Fruit fly (Drosophila melanogaster): Measurements from ENCODE around the gene ppk19.

ppk19 gene

dm6 chr3R:29716782-29717317 lies 44.6 kb downstream of the ppk19 start, which contains the start of gene Obp99b (continued):
- no peak for TF ChIP-seq ab (GFP tag; optimal IDR thresholded peaks at IDR 0.05)
- no peak for TF ChIP-seq unc-4 (GFP tag; IDR thresholded peaks at IDR 0.05; ENCODE audit: partially characterized antibody)
- peak; percentile 68 for TF ChIP-seq eyg (GFP tag; optimal IDR thresholded peaks at IDR 0.05)
- TF ChIP-seq lbe (GFP tag; optimal IDR thresholded peaks at IDR 0.05): no peak
- TF ChIP-seq CG12071 (GFP tag; optimal IDR thresholded peaks at IDR 0.05): peak; percentile 91
- TF ChIP-seq nau (GFP tag; optimal IDR thresholded peaks at IDR 0.05): peak; percentile 70
- TF ChIP-seq pum (GFP tag; optimal IDR thresholded peaks at IDR 0.05): peak; percentile 68
- TF ChIP-seq CG8944 (GFP tag; optimal IDR thresholded peaks at IDR 0.05): peak; percentile 74
- TF ChIP-seq CG4360 (GFP tag; IDR thresholded peaks at IDR 0.05): no peak
- TF ChIP-seq tx (GFP tag; optimal IDR thresholded peaks at IDR 0.05): peak; percentile 58
- TF ChIP-seq Tbp (GFP tag; optimal IDR thresholded peaks at IDR 0.05): no peak
- no peak for TF ChIP-seq sug (tag; optimal IDR thresholded peaks at IDR 0.05)
- no peak for TF ChIP-seq kay (GFP tag; optimal IDR thresholded peaks at IDR 0.05)
- TF ChIP-seq wek (GFP tag; optimal IDR thresholded peaks at IDR 0.05): peak; percentile 86
- TF ChIP-seq twi (tag; optimal IDR thresholded peaks at IDR 0.05): peak; percentile 53
- peak in 1 of 2 experiments; percentile 17 for TF ChIP-seq crp (GFP tag; optimal IDR thresholded peaks at IDR 0.05)
- TF ChIP-seq z (GFP tag; IDR thresholded peaks at IDR 0.05): no peak
- peak; percentile 74 for TF ChIP-seq CrebB (tag; optimal IDR thresholded peaks at IDR 0.05)
- TF ChIP-seq Dip3 (GFP tag; optimal IDR thresholded peaks at IDR 0.05): peak; percentile 3
- peak; percentile 56 for TF ChIP-seq org-1 (GFP tag; optimal IDR thresholded peaks at IDR 0.05)
- TF ChIP-seq CG5180 (GFP tag; optimal IDR thresholded peaks at IDR 0.05): peak; percentile 62
- TF ChIP-seq ttk (GFP tag; IDR thresholded peaks at IDR 0.05): peak; percentile 64
- peak; percentile 61 for TF ChIP-seq CG32772 (GFP tag; IDR thresholded peaks at IDR 0.05)
- no peak for TF ChIP-seq yki (optimal IDR thresholded peaks at IDR 0.05)
- peak; percentile 44 for TF ChIP-seq CG18599 (GFP tag; optimal IDR thresholded peaks at IDR 0.05)
- peak; percentile 77 for TF ChIP-seq H2.0 (GFP tag; IDR thresholded peaks at IDR 0.05)
- TF ChIP-seq btn (GFP tag; optimal IDR thresholded peaks at IDR 0.05): peak; percentile 83
- no peak for TF ChIP-seq psq (GFP tag; optimal IDR thresholded peaks at IDR 0.05)
- TF ChIP-seq Hr39 (optimal IDR thresholded peaks at IDR 0.05): no peak
- TF ChIP-seq CG15479 (GFP tag; optimal IDR thresholded peaks at IDR 0.05): no peak
- peak; percentile 83 for TF ChIP-seq CG8359 (GFP tag; optimal IDR thresholded peaks at IDR 0.05; ENCODE audit: borderline replicate concordance)
- no peak for TF ChIP-seq exex (tag; optimal IDR thresholded peaks at IDR 0.05)
- peak; percentile 76 for TF ChIP-seq CG9609 (GFP tag; optimal IDR thresholded peaks at IDR 0.05)
- TF ChIP-seq Hmx (GFP tag; optimal IDR thresholded peaks at IDR 0.05): no peak
- TF ChIP-seq CG9215 (GFP tag; IDR thresholded peaks at IDR 0.05): peak; percentile 49
- TF ChIP-seq CG10431 (GFP tag; optimal IDR thresholded peaks at IDR 0.05): peak; percentile 87
- peak; percentile 98 for TF ChIP-seq Med (GFP tag)
- peak; percentile 25 for TF ChIP-seq Adf1 (GFP tag; IDR thresholded peaks at IDR 0.05)
- peak; percentile 67 for TF ChIP-seq CG15514 (GFP tag; optimal IDR thresholded peaks at IDR 0.05)
- peak; percentile 84 for TF ChIP-seq Optix (GFP tag; IDR thresholded peaks at IDR 0.05)
- peak; percentile 79 for TF ChIP-seq CG4730 (GFP tag; IDR thresholded peaks at IDR 0.05)
- peak; percentile 13 for TF ChIP-seq fu2 (GFP tag; optimal IDR thresholded peaks at IDR 0.05)
- peak; percentile 85 for TF ChIP-seq CG17186 (GFP tag; optimal IDR thresholded peaks at IDR 0.05)
- peak; percentile 29 for TF ChIP-seq CG12391 (tag; optimal IDR thresholded peaks at IDR 0.05)
- TF ChIP-seq trh (GFP tag; optimal IDR thresholded peaks at IDR 0.05): peak; percentile 60
- peak; percentile 45 for TF ChIP-seq pfk (GFP tag; optimal IDR thresholded peaks at IDR 0.05)
- TF ChIP-seq ap (GFP tag; IDR thresholded peaks at IDR 0.05): peak; percentile 74
- peak; percentile 53 for TF ChIP-seq CG31441 (GFP tag; IDR thresholded peaks at IDR 0.05)
- peak; percentile 69; the same call in 2 of the 3 replicates for TF ChIP-seq CG11695 (GFP tag; IDR thresholded peaks at IDR 0.05)
- peak; percentile 52 for TF ChIP-seq CG4328 (GFP tag; optimal IDR thresholded peaks at IDR 0.05)
- TF ChIP-seq CG18619 (GFP tag; optimal IDR thresholded peaks at IDR 0.05): peak; percentile 73

Measured in whole organism, embryonic.